Fruit fly (Drosophila melanogaster) S2 (cell line): Measurements from ENCODE around the gene CG13896.

Experiments
- CG8478 ChIP-seq: fragments of >200 bp; optimal IDR thresholded peaks from 2 replicates; lab custom pipeline; 2018
- CTCF ChIP-seq, 2 experiments: fragments of >200 bp; optimal IDR thresholded peaks; 2 replicates each; lab custom pipeline; 2018

dm6 chr3L:681793-682369 lies 29.8 kb downstream of the CG13896 start:
- no peak for TF ChIP-seq CG8478 (lab: Kevin White, UChicago)
- no peak for TF ChIP-seq CTCF (optimal IDR thresholded peaks at IDR 0.05; lab: Kevin White, UChicago)
